Worm (Caenorhabditis elegans) whole organism, L3 larva: ENCODE measurements around the gene C33G8.13.

Experiments used
- ZK546.5 ChIP-seq: sonication (generic microtip); optimal IDR thresholded peaks from 2 replicates; lab custom pipeline; 2017; ENCODE audit warnings: missing biosample characterization, missing genetic modification characterization
- ama-1 ChIP-seq: fragments of 150-350 bp; optimal IDR thresholded peaks from 2 replicates; lab custom pipeline; 2018
- elt-1 ChIP-seq: fragments of 150-350 bp; optimal IDR thresholded peaks from 2 replicates; lab custom pipeline; 2014; ENCODE audit warnings: missing biosample characterization, missing genetic modification characterization
- eor-1 ChIP-seq, 2 experiments: fragments of 150-350 bp; optimal IDR thresholded peaks; 2 replicates each; lab custom pipeline; 2014 to 2018; ENCODE audit warnings: missing biosample characterization in 2 of 2, missing genetic modification characterization in 2 of 2
- lin-15B ChIP-seq: fragments of 150-350 bp; optimal IDR thresholded peaks from 2 replicates; lab custom pipeline; 2014; ENCODE audit warnings: missing biosample characterization, missing genetic modification characterization
- nfya-1 ChIP-seq: sonication (generic microtip); optimal IDR thresholded peaks from 2 replicates; lab custom pipeline; 2017; ENCODE audit warnings: missing genetic modification characterization, mild to moderate bottlenecking, missing compliant biosample characterization, antibody characterized with exemption, moderate library complexity; ENCODE audit not compliant: insufficient read depth
- nhr-237 ChIP-seq: fragments of 150-350 bp; optimal IDR thresholded peaks from 2 replicates; lab custom pipeline; 2014; ENCODE audit warnings: missing biosample characterization, missing genetic modification characterization
- snpc-4 ChIP-seq: fragments of 150-350 bp; optimal IDR thresholded peaks from 2 replicates; lab custom pipeline; 2014; ENCODE audit warnings: missing biosample characterization, missing genetic modification characterization
- tbx-2 ChIP-seq: sonication (generic microtip); optimal IDR thresholded peaks from 2 replicates; lab custom pipeline; 2016; ENCODE audit warnings: mild to moderate bottlenecking, missing genetic modification characterization, missing compliant biosample characterization
- zag-1 ChIP-seq: fragments of 150-350 bp; optimal IDR thresholded peaks from 2 replicates; lab custom pipeline; 2014; ENCODE audit warnings: missing biosample characterization, missing genetic modification characterization

- TF ChIP-seq nfya-1 (tag; lab: Kevin White, UChicago) (no peak), zag-1 (tag; lab: Kevin White, UChicago) (no peak), snpc-4 (tag; lab: Kevin White, UChicago) (no peak), lin-15B (tag; lab: Kevin White, UChicago) (no peak), ama-1 (lab: Kevin White, UChicago) (no peak), ZK546.5 (tag; lab: Kevin White, UChicago) (no peak), nhr-237 (tag; lab: Kevin White, UChicago) (no peak), tbx-2 (tag; lab: Kevin White, UChicago) (no peak), eor-1 (tag; optimal IDR thresholded peaks at IDR 0.05; lab: Kevin White, UChicago) (no peak), elt-1 (tag; lab: Kevin White, UChicago) (no peak)
These were observed 33.0 kb downstream of the C33G8.13 start, which contains the start of gene nhr-161 for ce11 chrV:6982813-6983212.
